Worm (Caenorhabditis elegans) whole organism, midembryonic: ENCODE results near the gene C54F6.18.

Experiments used
- T22C8.4 ChIP-seq: fragments of 200-800 bp; sonication (Bioruptor generic); IDR thresholded peaks from 2 replicates; pipeline ENCODE4 v1.3.6; 2022; ENCODE audit warnings: missing genetic modification characterization, missing compliant biosample characterization
- cog-1 ChIP-seq: sonication (generic microtip); optimal IDR thresholded peaks from 2 replicates; lab custom pipeline; 2016; ENCODE audit warnings: missing genetic modification characterization, missing compliant biosample characterization
- flt-1 ChIP-seq: fragments of 200-800 bp; sonication (Bioruptor generic); IDR thresholded peaks from 2 replicates; pipeline ENCODE4 v1.3.6; 2022; ENCODE audit warnings: missing genetic modification characterization, missing compliant biosample characterization
- klf-2 ChIP-seq: fragments of 200-800 bp; sonication (Bioruptor generic); conservative IDR thresholded peaks from 2 replicates; pipeline ENCODE4 v1.3.6; 2022; ENCODE audit warnings: missing genetic modification reagents, missing genetic modification characterization, missing compliant biosample characterization
- ref-1 ChIP-seq: fragments of 200-800 bp; sonication (Bioruptor generic); conservative IDR thresholded peaks from 2 replicates; pipeline ENCODE4 v1.3.6; 2022; ENCODE audit warnings: missing genetic modification reagents, missing genetic modification characterization, missing compliant biosample characterization
- tab-1 ChIP-seq: fragments of 200-800 bp; sonication (Bioruptor generic); IDR thresholded peaks from 2 replicates; pipeline ENCODE4 v1.3.6; 2022; ENCODE audit warnings: missing genetic modification characterization, missing compliant biosample characterization
- ztf-29 ChIP-seq: fragments of 200-800 bp; sonication (Bioruptor generic); IDR thresholded peaks from 2 replicates; pipeline ENCODE4 v1.3.6; 2022; ENCODE audit warnings: missing genetic modification reagents, missing genetic modification characterization, missing compliant biosample characterization

- no peak for TF ChIP-seq klf-2 (GFP tag; lab: Robert Waterston, UW)
- TF ChIP-seq ztf-29 = no peak
- TF ChIP-seq ref-1 = no peak
- TF ChIP-seq cog-1 (tag; lab: Kevin White, UChicago) = no peak
- no peak for TF ChIP-seq T22C8.4 (GFP tag; lab: Robert Waterston, UW)
- TF ChIP-seq flt-1 = no peak
- TF ChIP-seq tab-1 (GFP tag; lab: Robert Waterston, UW) = no peak
These were observed 17.2 kb upstream of the C54F6.18 start, which contains the start of the genes str-31 and nhr-172 for ce11 chrV:7508566-7509044.
